Fruit fly (Drosophila melanogaster): ENCODE data around the gene RfC3.

DNA sequence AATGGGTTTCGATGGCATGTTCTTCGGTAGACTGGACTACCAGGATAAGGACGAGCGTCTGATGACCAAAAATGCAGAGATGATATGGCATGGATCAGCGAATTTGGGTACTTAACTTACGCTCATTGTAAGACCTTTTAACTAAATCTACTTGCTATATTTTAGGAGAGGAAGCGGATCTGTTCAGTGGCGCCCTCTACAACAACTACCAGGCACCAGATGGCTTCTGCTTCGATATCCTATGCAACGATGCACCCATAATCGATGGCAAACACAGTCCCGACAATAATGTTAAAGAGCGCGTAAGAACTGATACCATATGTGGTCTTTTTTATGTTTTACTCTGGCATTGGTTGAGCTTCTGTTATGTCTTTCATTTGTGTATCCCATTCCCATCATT is 40.0 kb downstream of the RfC3 start:
- TF ChIP-seq EcR (GFP tag; optimal IDR thresholded peaks at IDR 0.05) (no peak), Pif1B (GFP tag; optimal IDR thresholded peaks at IDR 0.05) (no peak), rn (GFP tag; IDR thresholded peaks at IDR 0.05) (no peak), CG34367 (tag; optimal IDR thresholded peaks at IDR 0.05) (no peak), CG8159 (tag; optimal IDR thresholded peaks at IDR 0.05) (no peak), Pif1A (GFP tag; optimal IDR thresholded peaks at IDR 0.05) (no peak), CG4496 (GFP tag; IDR thresholded peaks at IDR 0.05) (no peak), D1 (tag; optimal IDR thresholded peaks at IDR 0.05) (no peak), CG17806 (tag; optimal IDR thresholded peaks at IDR 0.05) (no peak), fd96Ca (GFP tag; IDR thresholded peaks at IDR 0.05) (no peak), CG13204 (GFP tag; optimal IDR thresholded peaks at IDR 0.05) (no peak), Ets98B (GFP tag; IDR thresholded peaks at IDR 0.05) (no peak), CG8301 (tag; optimal IDR thresholded peaks at IDR 0.05) (no peak)
